Worm (Caenorhabditis elegans): ENCODE results near the gene B0244.4.

DNA sequence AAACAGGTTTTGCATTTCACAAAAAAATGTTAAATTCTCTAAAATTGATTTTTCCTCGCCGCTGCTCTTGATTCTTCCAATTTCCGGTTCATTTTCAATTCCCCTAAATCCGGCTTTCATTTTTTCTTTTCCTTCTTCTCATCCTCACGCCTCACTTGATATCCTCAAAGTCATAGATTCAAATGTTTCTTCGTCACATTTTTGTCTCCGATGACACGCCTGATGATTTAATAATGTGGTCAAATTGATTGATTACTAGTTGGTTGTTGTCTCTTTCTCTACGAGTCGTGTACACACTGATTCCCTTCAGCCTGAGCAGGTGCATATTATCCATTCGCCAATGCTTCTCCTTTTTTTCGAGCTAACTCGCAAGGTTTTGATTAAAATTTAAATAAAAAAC is 25.8 kb upstream of the B0244.4 start:
- TF ChIP-seq him-1 (tag; optimal IDR thresholded peaks at IDR 0.05) (no peak), W03F9.2 (tag; optimal IDR thresholded peaks at IDR 0.05) (no peak), dao-5 (tag; optimal IDR thresholded peaks at IDR 0.05) (no peak)
